Fruit fly (Drosophila melanogaster) whole organism, pupa: ENCODE data around the gene Mis12.
A peak's percentile ranks its signal among the peaks of the same experiment; 100 is the strongest.

ENCODE experiments used
- CG10348 ChIP-seq: fragments of 200-800 bp; sonication (Bioruptor generic); IDR thresholded peaks from 2 replicates; pipeline ENCODE4 v1.3.6; 2022; ENCODE audit warnings: missing biosample characterization, missing genetic modification characterization
- CG12605 ChIP-seq: fragments of 200-800 bp; sonication (Bioruptor generic); IDR thresholded peaks from 2 replicates; pipeline ENCODE4 v1.3.6; 2022; ENCODE audit warnings: missing biosample characterization, missing genetic modification characterization
- CG13204 ChIP-seq: fragments of 200-800 bp; sonication (Bioruptor generic); optimal IDR thresholded peaks from 2 replicates; lab custom pipeline; 2018; ENCODE audit warnings: missing biosample characterization, mild to moderate bottlenecking, missing genetic modification characterization, moderate library complexity
- CG14655 ChIP-seq: fragments of 200-800 bp; sonication (Bioruptor generic); optimal IDR thresholded peaks from 3 replicates; lab custom pipeline; 2017; ENCODE audit warnings: mild to moderate bottlenecking, missing biosample characterization, missing genetic modification reagents, missing genetic modification characterization
- CG15710 ChIP-seq: fragments of 200-800 bp; sonication (Bioruptor generic); optimal IDR thresholded peaks from 2 replicates; lab custom pipeline; 2018; ENCODE audit warnings: missing biosample characterization, mild to moderate bottlenecking, missing genetic modification characterization, moderate library complexity
- CG17806 ChIP-seq: fragments of 200-800 bp; sonication (Bioruptor generic); optimal IDR thresholded peaks from 2 replicates; lab custom pipeline; 2018; ENCODE audit warnings: missing biosample characterization, mild to moderate bottlenecking, missing genetic modification characterization, moderate library complexity
- CG32121 ChIP-seq: fragments of 200-800 bp; sonication (Bioruptor generic); IDR thresholded peaks from 2 replicates; pipeline ENCODE4 v1.3.6; 2022; ENCODE audit warnings: missing biosample characterization, missing genetic modification characterization
- CG34367 ChIP-seq: fragments of 200-800 bp; sonication (Bioruptor generic); optimal IDR thresholded peaks from 2 replicates; lab custom pipeline; 2018; ENCODE audit warnings: missing biosample characterization, mild to moderate bottlenecking, missing genetic modification characterization
- CG4496 ChIP-seq: fragments of 200-800 bp; sonication (Bioruptor generic); IDR thresholded peaks from 3 replicates; pipeline ENCODE4 v1.3.6; 2022; ENCODE audit warnings: missing biosample characterization, missing genetic modification characterization
- CG8159 ChIP-seq: fragments of 200-800 bp; sonication (Bioruptor generic); optimal IDR thresholded peaks from 3 replicates; lab custom pipeline; 2018; ENCODE audit warnings: missing biosample characterization, mild to moderate bottlenecking, missing genetic modification characterization, moderate library complexity
- CG8301 ChIP-seq: fragments of 200-800 bp; sonication (Bioruptor generic); optimal IDR thresholded peaks from 2 replicates; lab custom pipeline; 2018; ENCODE audit warnings: missing biosample characterization, mild to moderate bottlenecking, missing genetic modification characterization
- CG9948 ChIP-seq: fragments of 200-800 bp; sonication (Bioruptor generic); optimal IDR thresholded peaks from 2 replicates; lab custom pipeline; 2018; ENCODE audit warnings: missing biosample characterization, mild to moderate bottlenecking, missing genetic modification characterization, moderate library complexity
- D1 ChIP-seq: fragments of 200-800 bp; sonication (Bioruptor generic); optimal IDR thresholded peaks from 2 replicates; lab custom pipeline; 2018; ENCODE audit warnings: missing biosample characterization, mild to moderate bottlenecking, missing genetic modification characterization, moderate library complexity
- EcR ChIP-seq: fragments of 200-800 bp; sonication (Bioruptor generic); optimal IDR thresholded peaks from 3 replicates; lab custom pipeline; 2019; ENCODE audit warnings: missing biosample characterization, missing genetic modification characterization, mild to moderate bottlenecking, moderate library complexity, missing genetic modification reagents
- Ets98B ChIP-seq: fragments of 200-800 bp; sonication (Bioruptor generic); IDR thresholded peaks from 2 replicates; pipeline ENCODE4 v1.3.6; 2022; ENCODE audit warnings: missing biosample characterization, missing genetic modification characterization
- Pif1A ChIP-seq: fragments of 200-800 bp; sonication (Bioruptor generic); optimal IDR thresholded peaks from 3 replicates; lab custom pipeline; 2016; ENCODE audit warnings: missing biosample characterization, missing genetic modification characterization
- Pif1B ChIP-seq: fragments of 200-800 bp; sonication (Bioruptor generic); optimal IDR thresholded peaks from 3 replicates; lab custom pipeline; 2016; ENCODE audit warnings: missing biosample characterization, missing genetic modification characterization
- Snoo ChIP-seq: fragments of 200-800 bp; sonication (Bioruptor generic); optimal IDR thresholded peaks from 3 replicates; lab custom pipeline; 2017; ENCODE audit warnings: missing biosample characterization, mild to moderate bottlenecking, missing genetic modification characterization, inconsistent platforms
- fd96Ca ChIP-seq: fragments of 200-800 bp; sonication (Bioruptor generic); IDR thresholded peaks from 3 replicates; pipeline ENCODE4 v1.3.6; 2022; ENCODE audit warnings: missing biosample characterization, missing genetic modification characterization
- gl ChIP-seq: fragments of 200-800 bp; sonication (Bioruptor generic); optimal IDR thresholded peaks from 2 replicates; lab custom pipeline; 2018; ENCODE audit warnings: missing biosample characterization, mild to moderate bottlenecking, missing genetic modification characterization
- rn ChIP-seq: fragments of 200-800 bp; sonication (Bioruptor generic); IDR thresholded peaks from 2 replicates; pipeline ENCODE4 v1.3.6; 2022; ENCODE audit warnings: missing biosample characterization, missing genetic modification characterization

Mis12 gene

DNA sequence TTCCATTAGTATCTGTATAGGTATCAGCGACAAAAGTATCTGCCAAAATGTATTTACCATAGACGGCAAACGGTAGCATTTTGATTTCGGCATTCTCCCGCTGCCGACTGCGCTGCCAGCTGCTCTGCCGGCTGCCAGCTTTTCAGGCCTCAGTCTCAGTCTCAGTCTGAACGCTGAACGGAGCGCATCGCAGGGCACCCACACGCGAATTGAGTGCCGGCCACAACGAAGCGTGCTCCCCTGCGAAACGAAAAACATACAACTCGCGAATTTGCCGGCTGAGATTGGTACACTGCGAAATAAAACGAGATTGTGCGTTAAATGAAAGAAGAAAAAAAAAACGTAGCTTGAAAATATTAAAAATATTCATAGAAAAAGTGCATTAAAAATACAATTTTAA is 29.8 kb upstream of the Mis12 start, which contains the start of gene Mp:
Gene Mp (plus strand): TSS at position 152 of the 400 bp plus-strand sequence.
- TF ChIP-seq Ets98B (0 out of 2 replicates have a peak, but pooled peaks have one; percentile 15), CG32121 (GFP tag; lab: Robert Waterston, UW) (peak; percentile 16; the same call in 1 of the 2 replicates), CG15710 (tag; lab: Kevin White, UChicago) (no peak), CG9948 (tag; lab: Kevin White, UChicago) (no peak), fd96Ca (GFP tag; lab: Robert Waterston, UW) (no peak), gl (no peak), CG13204 (no peak), CG12605 (GFP tag; lab: Robert Waterston, UW) (peak; percentile 33; the same call in 1 of the 2 replicates), CG14655 (GFP tag; lab: Kevin White, UChicago) (no peak), CG17806 (tag; lab: Kevin White, UChicago) (no peak), CG8159 (tag; lab: Kevin White, UChicago) (no peak), CG34367 (tag; lab: Kevin White, UChicago) (no peak), CG10348 (no peak), D1 (no peak), CG4496 (no peak), rn (no peak), Pif1A (GFP tag; lab: Kevin White, UChicago) (no peak), Pif1B (no peak), EcR (GFP tag; lab: Kevin White, UChicago) (no peak), CG8301 (tag; lab: Kevin White, UChicago) (no peak), Snoo (tag; lab: Kevin White, UChicago) (no peak)

- TF ChIP-seq CG12605 (GFP tag; lab: Robert Waterston, UW): peak; percentile 68; the same call in 1 of the 2 replicates
- no peak for TF ChIP-seq rn
These were observed 28.6 kb upstream of the Mis12 start for dm6 chr3L:6997410-6997809.

dm6 chr3L:6996907-6997306 is 28.1 kb upstream of the Mis12 start:
- TF ChIP-seq Snoo (tag; lab: Kevin White, UChicago) (peak; percentile 3), CG9948 (tag; lab: Kevin White, UChicago) (peak; percentile 29), CG14655 (GFP tag; lab: Kevin White, UChicago) (peak; percentile 59), CG32121 (GFP tag; lab: Robert Waterston, UW) (peak; percentile 74), CG12605 (GFP tag; lab: Robert Waterston, UW) (no peak), CG17806 (tag; lab: Kevin White, UChicago) (peak; percentile 20), gl (no peak), CG8301 (tag; lab: Kevin White, UChicago) (peak; percentile 59), CG8159 (tag; lab: Kevin White, UChicago) (peak; percentile 56), fd96Ca (GFP tag; lab: Robert Waterston, UW) (0 out of 3 replicates have a peak, but pooled peaks have one; percentile 34), CG34367 (tag; lab: Kevin White, UChicago) (peak; percentile 6), Pif1A (GFP tag; lab: Kevin White, UChicago) (peak; percentile 47), CG15710 (tag; lab: Kevin White, UChicago) (peak; percentile 28), CG4496 (peak; percentile 59; the same call in 1 of the 3 replicates), CG13204 (no peak), Ets98B (peak; percentile 47; the same call in 1 of the 2 replicates), rn (no peak), CG10348 (no peak), EcR (GFP tag; lab: Kevin White, UChicago) (no peak), Pif1B (no peak), D1 (no peak)

DNA sequence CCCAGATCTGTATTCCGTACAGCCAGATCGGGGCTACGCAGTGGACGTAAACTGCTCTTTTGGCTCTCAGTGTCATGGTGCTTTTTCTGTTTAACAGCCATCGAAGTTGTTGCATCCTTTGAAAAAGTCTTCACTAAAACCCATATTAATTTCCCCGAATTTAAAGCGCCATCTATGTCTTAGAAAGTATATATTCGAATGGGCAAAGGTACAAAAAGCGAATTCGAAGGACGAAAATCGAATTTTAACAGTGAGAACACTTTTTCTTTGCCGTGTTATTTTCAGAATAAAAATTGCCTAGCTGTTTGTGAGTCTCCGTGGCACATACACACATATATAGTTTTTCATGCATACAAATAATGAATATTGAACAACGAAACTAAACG is 26.5 kb upstream of the Mis12 start:
- TF ChIP-seq CG8159 (tag; lab: Kevin White, UChicago) (no peak), CG13204 (no peak), gl (no peak), CG10348 (no peak), Pif1B (no peak), Pif1A (GFP tag; lab: Kevin White, UChicago) (no peak), CG12605 (GFP tag; lab: Robert Waterston, UW) (no peak), Ets98B (no peak), fd96Ca (GFP tag; lab: Robert Waterston, UW) (no peak), Snoo (tag; lab: Kevin White, UChicago) (no peak), CG15710 (tag; lab: Kevin White, UChicago) (no peak), CG34367 (tag; lab: Kevin White, UChicago) (no peak), CG14655 (GFP tag; lab: Kevin White, UChicago) (no peak)

- TF ChIP-seq CG34367 (tag; lab: Kevin White, UChicago) (no peak), rn (no peak)
These were observed 24.5 kb upstream of the Mis12 start for dm6 chr3L:6993350-6993749.

dm6 chr3L:6990288-6990687 is 21.4 kb upstream of the Mis12 start, which contains the start of gene bin:
TSS of gene bin (plus strand) at chr3L:6990622.
- TF ChIP-seq fd96Ca (GFP tag; lab: Robert Waterston, UW) (no peak), Pif1B (no peak), EcR (GFP tag; lab: Kevin White, UChicago) (no peak), CG9948 (tag; lab: Kevin White, UChicago) (no peak), CG10348 (no peak), CG8159 (tag; lab: Kevin White, UChicago) (no peak)
